Worm (Caenorhabditis elegans) whole organism, L4 larva: ENCODE results near the gene Y54E2A.8.

ENCODE experiments used
- F10B5.3 ChIP-seq: sonication (generic microtip); optimal IDR thresholded peaks from 2 replicates; lab custom pipeline; 2016; ENCODE audit warnings: mild to moderate bottlenecking, missing genetic modification characterization, missing compliant biosample characterization
- F44E2.7 ChIP-seq: fragments of 200-800 bp; sonication (Bioruptor generic); IDR thresholded peaks from 2 replicates; pipeline ENCODE4 v2.1.2; 2022; ENCODE audit warnings: missing genetic modification characterization, missing compliant biosample characterization
- F49E8.2 ChIP-seq: sonication (generic microtip); optimal IDR thresholded peaks from 2 replicates; lab custom pipeline; 2016; ENCODE audit warnings: missing compliant biosample characterization, mild to moderate bottlenecking, missing genetic modification characterization, borderline replicate concordance
- R02D3.7 ChIP-seq: fragments of 150-350 bp; sonication (generic microtip); optimal IDR thresholded peaks from 3 replicates; lab custom pipeline; 2014; ENCODE audit warnings: missing biosample characterization, missing genetic modification characterization
- aly-2 ChIP-seq: sonication (generic microtip); optimal IDR thresholded peaks from 2 replicates; lab custom pipeline; 2018; ENCODE audit warnings: missing biosample characterization, missing genetic modification characterization
- attf-4 ChIP-seq: sonication (generic microtip); optimal IDR thresholded peaks from 3 replicates; lab custom pipeline; 2017; ENCODE audit warnings: missing biosample characterization, missing genetic modification characterization
- ces-1 ChIP-seq: fragments of 150-350 bp; sonication (generic microtip); optimal IDR thresholded peaks from 4 replicates; lab custom pipeline; 2014; ENCODE audit warnings: missing biosample characterization, missing genetic modification reagents, missing genetic modification characterization
- ctbp-1 ChIP-seq: fragments of 200-800 bp; sonication (Bioruptor generic); IDR thresholded peaks from 2 replicates; pipeline ENCODE4 v1.3.6; 2022; ENCODE audit warnings: missing genetic modification reagents, missing genetic modification characterization, missing compliant biosample characterization
- daf-12 ChIP-seq: fragments of 150-350 bp; optimal IDR thresholded peaks from 2 replicates; lab custom pipeline; 2014; ENCODE audit warnings: missing biosample characterization, missing genetic modification reagents, missing genetic modification characterization
- daf-16 ChIP-seq, 3 experiments: sonication (generic microtip); optimal IDR thresholded peaks; 2 replicates each; lab custom pipeline; 2016 to 2017; ENCODE audit warnings: missing genetic modification characterization in 3 of 3, missing genetic modification reagents in 3 of 3, mild to moderate bottlenecking in 2 of 3, missing compliant biosample characterization in 2 of 3, missing biosample characterization in 1 of 3, moderate library complexity in 1 of 3
- dmd-6 ChIP-seq: fragments of 200-800 bp; sonication (Bioruptor generic); IDR thresholded peaks from 2 replicates; pipeline ENCODE4 v1.3.6; 2022; ENCODE audit warnings: missing genetic modification reagents, missing genetic modification characterization, missing compliant biosample characterization
- dmd-8 ChIP-seq: fragments of 200-800 bp; sonication (Bioruptor generic); IDR thresholded peaks from 2 replicates; pipeline ENCODE4 v1.3.6; 2022; ENCODE audit warnings: missing genetic modification characterization, missing compliant biosample characterization
- dpl-1 ChIP-seq: fragments of 150-350 bp; optimal IDR thresholded peaks from 2 replicates; lab custom pipeline; 2014; ENCODE audit warnings: missing biosample characterization, missing genetic modification reagents, missing genetic modification characterization
- duxl-1 ChIP-seq: sonication (generic microtip); optimal IDR thresholded peaks from 2 replicates; lab custom pipeline; 2016; ENCODE audit warnings: mild to moderate bottlenecking, missing genetic modification characterization, moderate library complexity, missing compliant biosample characterization; ENCODE audit not compliant: poor library complexity
- dve-1 ChIP-seq: sonication (generic microtip); optimal IDR thresholded peaks from 2 replicates; lab custom pipeline; 2017; ENCODE audit warnings: antibody characterized with exemption, mild to moderate bottlenecking, missing genetic modification characterization, missing compliant biosample characterization; ENCODE audit not compliant: insufficient read depth
- egl-27 ChIP-seq: sonication (generic microtip); optimal IDR thresholded peaks from 3 replicates; lab custom pipeline; 2017; ENCODE audit warnings: missing biosample characterization, missing genetic modification reagents, missing genetic modification characterization
- egl-43 ChIP-seq: fragments of 200-800 bp; sonication (Bioruptor generic); IDR thresholded peaks from 2 replicates; pipeline ENCODE4 v1.3.6; 2022; ENCODE audit warnings: missing genetic modification reagents, missing genetic modification characterization, missing compliant biosample characterization
- fkh-10 ChIP-seq: fragments of 150-350 bp; optimal IDR thresholded peaks from 2 replicates; lab custom pipeline; 2014; ENCODE audit warnings: missing biosample characterization, missing genetic modification reagents, missing genetic modification characterization
- hlh-11 ChIP-seq: fragments of 200-800 bp; sonication (Bioruptor generic); optimal IDR thresholded peaks from 2 replicates; lab custom pipeline; 2018; ENCODE audit warnings: mild to moderate bottlenecking, missing genetic modification characterization, missing compliant biosample characterization
- hlh-30 ChIP-seq: sonication (generic microtip); optimal IDR thresholded peaks from 2 replicates; lab custom pipeline; 2017; ENCODE audit warnings: antibody characterized with exemption, mild to moderate bottlenecking, missing genetic modification characterization, missing compliant biosample characterization; ENCODE audit not compliant: insufficient read depth
- jun-1 ChIP-seq: fragments of 150-350 bp; optimal IDR thresholded peaks from 2 replicates; lab custom pipeline; 2014; ENCODE audit warnings: missing biosample characterization, missing genetic modification reagents, missing genetic modification characterization
- lin-1 ChIP-seq: fragments of 200-800 bp; sonication (Bioruptor generic); IDR thresholded peaks from 2 replicates; pipeline ENCODE4 v1.3.6; 2022; ENCODE audit warnings: missing genetic modification reagents, missing genetic modification characterization, missing compliant biosample characterization
- lin-13 ChIP-seq: fragments of 150-350 bp; optimal IDR thresholded peaks from 2 replicates; lab custom pipeline; 2014; ENCODE audit warnings: missing biosample characterization, missing genetic modification reagents, missing genetic modification characterization
- lin-39 ChIP-seq: fragments of 150-350 bp; optimal IDR thresholded peaks from 2 replicates; lab custom pipeline; 2014; ENCODE audit warnings: missing biosample characterization, missing genetic modification reagents, missing genetic modification characterization
- lir-3 ChIP-seq: sonication (generic microtip); optimal IDR thresholded peaks from 2 replicates; lab custom pipeline; 2016; ENCODE audit warnings: mild to moderate bottlenecking, missing genetic modification characterization, missing compliant biosample characterization
- lsy-2 ChIP-seq, 2 experiments: fragments of 150-350 bp in 1 of 2; sonication (generic microtip) in 1 of 2; optimal IDR thresholded peaks; 2 replicates each; lab custom pipeline; 2014 to 2017; ENCODE audit warnings: missing biosample characterization in 2 of 2, missing genetic modification characterization in 2 of 2
- madf-5 ChIP-seq, 2 experiments: fragments of 200-800 bp; sonication (Bioruptor generic); IDR thresholded peaks; 2 replicates each; pipeline ENCODE4 v1.3.6; 2022; ENCODE audit warnings: missing compliant biosample characterization in 2 of 2, missing genetic modification characterization in 2 of 2
- mdl-1 ChIP-seq, 2 experiments: fragments of 150-350 bp in 1 of 2; sonication (generic microtip) in 1 of 2; optimal IDR thresholded peaks; 2 replicates each; lab custom pipeline; 2014 to 2017; ENCODE audit warnings: missing biosample characterization in 2 of 2, missing genetic modification characterization in 2 of 2
- mdt-29 ChIP-seq: fragments of 200-800 bp; sonication (Bioruptor generic); IDR thresholded peaks from 2 replicates; pipeline ENCODE4 v1.3.6; 2022; ENCODE audit warnings: missing genetic modification reagents, missing genetic modification characterization, missing compliant biosample characterization
- mep-1 ChIP-seq: fragments of 150-350 bp; sonication (generic microtip); optimal IDR thresholded peaks from 3 replicates; lab custom pipeline; 2014; ENCODE audit warnings: missing biosample characterization, missing genetic modification characterization
- mes-2 ChIP-seq: sonication (generic microtip); optimal IDR thresholded peaks from 2 replicates; lab custom pipeline; 2016; ENCODE audit warnings: missing genotype, mild to moderate bottlenecking, missing genetic modification characterization, missing compliant biosample characterization; ENCODE audit not compliant: poor library complexity, severe bottlenecking
- mxl-2 ChIP-seq: fragments of 200-800 bp; sonication (Bioruptor generic); conservative IDR thresholded peaks from 2 replicates; pipeline ENCODE4 v1.3.6; 2022; ENCODE audit warnings: missing genetic modification reagents, missing genetic modification characterization, missing compliant biosample characterization
- nhr-102 ChIP-seq: sonication (generic microtip); optimal IDR thresholded peaks from 2 replicates; lab custom pipeline; 2016; ENCODE audit warnings: mild to moderate bottlenecking, missing genetic modification characterization, moderate library complexity, missing compliant biosample characterization
- nhr-28 ChIP-seq: fragments of 150-350 bp; optimal IDR thresholded peaks from 2 replicates; lab custom pipeline; 2014; ENCODE audit warnings: missing biosample characterization, missing genetic modification characterization
- nhr-42 ChIP-seq: fragments of 200-800 bp; sonication (Bioruptor generic); IDR thresholded peaks from 2 replicates; pipeline ENCODE4 v1.3.6; 2022; ENCODE audit warnings: missing genetic modification characterization, missing compliant biosample characterization
- nhr-48 ChIP-seq: sonication (generic microtip); optimal IDR thresholded peaks from 2 replicates; lab custom pipeline; 2016; ENCODE audit warnings: mild to moderate bottlenecking, missing genetic modification characterization, missing compliant biosample characterization
- nhr-6 ChIP-seq: fragments of 150-350 bp; optimal IDR thresholded peaks from 2 replicates; lab custom pipeline; 2014; ENCODE audit warnings: missing biosample characterization, missing genetic modification characterization
- nhr-76 ChIP-seq: fragments of 150-350 bp; optimal IDR thresholded peaks from 2 replicates; lab custom pipeline; 2014; ENCODE audit warnings: missing biosample characterization, missing genetic modification characterization
- pha-4 ChIP-seq, 2 experiments: fragments of 150-350 bp in 1 of 2; fragments of 200-800 bp in 1 of 2; sonication (Bioruptor generic) in 1 of 2; IDR thresholded peaks in 1 of 2; optimal IDR thresholded peaks in 1 of 2; 2 replicates each; pipeline versions ENCODE4 v1.3.6 to Lab custom; 2014 to 2022; ENCODE audit warnings: missing genetic modification characterization in 2 of 2, missing genetic modification reagents in 2 of 2, missing biosample characterization in 1 of 2, missing compliant biosample characterization in 1 of 2
- pqm-1 ChIP-seq: sonication (generic microtip); optimal IDR thresholded peaks from 2 replicates; lab custom pipeline; 2017; ENCODE audit warnings: missing biosample characterization, missing genetic modification characterization
- rbr-2 ChIP-seq: sonication (generic microtip); optimal IDR thresholded peaks from 2 replicates; lab custom pipeline; 2016; ENCODE audit warnings: missing genotype, missing genetic modification characterization, missing compliant biosample characterization
- skn-1 ChIP-seq: fragments of 150-350 bp; optimal IDR thresholded peaks from 2 replicates; lab custom pipeline; 2014; ENCODE audit warnings: missing biosample characterization, missing genetic modification characterization
- snpc-4 ChIP-seq: fragments of 150-350 bp; optimal IDR thresholded peaks from 2 replicates; lab custom pipeline; 2014; ENCODE audit warnings: missing biosample characterization, missing genetic modification characterization
- tra-1 ChIP-seq: fragments of 200-800 bp; sonication (Bioruptor generic); IDR thresholded peaks from 2 replicates; pipeline ENCODE4 v1.3.6; 2022; ENCODE audit warnings: missing genetic modification reagents, missing genetic modification characterization, missing compliant biosample characterization
- unc-39 ChIP-seq: sonication (generic microtip); optimal IDR thresholded peaks from 2 replicates; lab custom pipeline; 2017; ENCODE audit warnings: missing biosample characterization, missing genetic modification characterization
- zag-1 ChIP-seq: fragments of 150-350 bp; optimal IDR thresholded peaks from 2 replicates; lab custom pipeline; 2014; ENCODE audit warnings: missing biosample characterization, missing genetic modification characterization
- zfp-2 ChIP-seq: sonication (generic microtip); optimal IDR thresholded peaks from 2 replicates; lab custom pipeline; 2016; ENCODE audit warnings: mild to moderate bottlenecking, missing genetic modification characterization, missing compliant biosample characterization
- zfp-3 ChIP-seq: fragments of 200-800 bp; sonication (Bioruptor generic); conservative IDR thresholded peaks from 2 replicates; pipeline ENCODE4 v1.3.6; 2022; ENCODE audit warnings: missing genetic modification reagents, missing genetic modification characterization, missing compliant biosample characterization
- zip-11 ChIP-seq: fragments of 200-800 bp; sonication (Bioruptor generic); IDR thresholded peaks from 2 replicates; pipeline ENCODE4 v1.3.6; 2022; ENCODE audit warnings: missing genetic modification characterization, missing compliant biosample characterization
- ztf-11 ChIP-seq: fragments of 150-350 bp; optimal IDR thresholded peaks from 2 replicates; lab custom pipeline; 2014; ENCODE audit warnings: missing biosample characterization, missing genetic modification characterization
- ztf-7 ChIP-seq: fragments of 150-350 bp; optimal IDR thresholded peaks from 2 replicates; lab custom pipeline; 2014; ENCODE audit warnings: missing biosample characterization, missing genetic modification characterization

Y54E2A.8 gene

DNA sequence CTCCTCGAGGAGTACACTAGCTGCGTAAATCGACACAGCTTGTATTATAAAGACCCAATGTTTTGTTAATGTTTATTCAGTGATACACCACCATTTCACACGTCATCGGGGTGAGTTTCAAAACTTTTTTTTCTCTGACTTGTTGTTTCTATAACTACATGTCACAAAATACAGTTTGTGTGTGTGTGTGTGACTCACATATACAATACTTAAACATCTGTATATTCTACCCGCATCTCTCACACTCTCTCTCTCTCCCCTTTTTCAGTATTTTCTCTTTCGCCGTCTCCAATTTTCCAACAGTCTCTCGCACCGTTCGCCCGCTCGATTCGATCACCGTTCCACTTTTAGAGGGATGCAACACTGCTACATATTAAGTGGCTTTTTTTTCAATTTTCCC, 33.3 kb downstream of the Y54E2A.8 start:
- peak; percentile 30 for TF ChIP-seq pqm-1 (tag; lab: Kevin White, UChicago)
- TF ChIP-seq mep-1 (tag; lab: Kevin White, UChicago) = peak; percentile 37
- peak; percentile 71 for TF ChIP-seq dmd-6 (GFP tag; lab: Robert Waterston, UW)
- no peak for TF ChIP-seq zag-1 (tag; lab: Kevin White, UChicago)
- TF ChIP-seq tra-1 = no peak
- TF ChIP-seq dve-1 (tag; lab: Kevin White, UChicago) = peak; percentile 87
- TF ChIP-seq hlh-30 = peak; percentile 28
- no peak for TF ChIP-seq ces-1
- TF ChIP-seq mxl-2 (GFP tag; lab: Robert Waterston, UW) = no peak
- TF ChIP-seq mdt-29 (GFP tag; lab: Robert Waterston, UW) = no peak
- no peak for TF ChIP-seq unc-39 (tag; lab: Kevin White, UChicago)
- TF ChIP-seq pha-4 (GFP tag; IDR thresholded peaks at IDR 0.05; lab: Robert Waterston, UW) = peak; percentile 66; the same call in 1 of the 2 replicates
- peak; percentile 24 for TF ChIP-seq pha-4 (tag; optimal IDR thresholded peaks at IDR 0.05; lab: Kevin White, UChicago)
- no peak for TF ChIP-seq F44E2.7 (GFP tag; lab: Robert Waterston, UW)
- no peak for TF ChIP-seq snpc-4 (tag; lab: Kevin White, UChicago)
- TF ChIP-seq lir-3 (tag; lab: Kevin White, UChicago) = no peak
- TF ChIP-seq fkh-10 (GFP tag; lab: Kevin White, UChicago) = no peak
- no peak for TF ChIP-seq aly-2
- no peak for TF ChIP-seq lin-39 (tag; lab: Kevin White, UChicago)
- TF ChIP-seq daf-16 (GFP tag; optimal IDR thresholded peaks at IDR 0.05; lab: Kevin White, UChicago) = no peak
- TF ChIP-seq daf-16 (tag; optimal IDR thresholded peaks at IDR 0.05; lab: Kevin White, UChicago) = peak; percentile 77
- peak; percentile 20 for TF ChIP-seq lin-13 (GFP tag; lab: Kevin White, UChicago)
- TF ChIP-seq dmd-8 = no peak
- no peak for TF ChIP-seq ctbp-1 (GFP tag; lab: Robert Waterston, UW)
- peak in 1 of 2 experiments; percentile 3 for TF ChIP-seq lsy-2 (tag; optimal IDR thresholded peaks at IDR 0.05; lab: Kevin White, UChicago)
- peak; percentile 64 for TF ChIP-seq nhr-6 (tag; lab: Kevin White, UChicago)
- TF ChIP-seq dpl-1 = peak; percentile 4
- TF ChIP-seq daf-12 (tag; lab: Kevin White, UChicago) = no peak
- no peak for TF ChIP-seq madf-5 (GFP tag; IDR thresholded peaks at IDR 0.05; lab: Robert Waterston, UW)
- TF ChIP-seq egl-27 = no peak
- TF ChIP-seq ztf-11 (tag; lab: Kevin White, UChicago) = no peak
- TF ChIP-seq mes-2 (tag; lab: Kevin White, UChicago) = peak; percentile 16
- TF ChIP-seq egl-43 (GFP tag; lab: Robert Waterston, UW) = no peak
- peak; percentile 10 for TF ChIP-seq nhr-102 (tag; lab: Kevin White, UChicago)
- TF ChIP-seq rbr-2 (tag; lab: Kevin White, UChicago) = no peak
- peak; percentile 11 for TF ChIP-seq R02D3.7
- TF ChIP-seq nhr-28 (tag; lab: Kevin White, UChicago) = peak; percentile 98
- no peak for TF ChIP-seq skn-1
- no peak for TF ChIP-seq attf-4
- no peak for TF ChIP-seq zfp-3 (GFP tag; lab: Robert Waterston, UW)
- TF ChIP-seq hlh-11 = peak; percentile 79
- no peak for TF ChIP-seq zfp-2 (tag; lab: Kevin White, UChicago)
- no peak for TF ChIP-seq nhr-48
- TF ChIP-seq mdl-1 (tag; optimal IDR thresholded peaks at IDR 0.05; lab: Kevin White, UChicago) = peak in 1 of 2 experiments; percentile 27
- no peak for TF ChIP-seq F49E8.2 (tag; lab: Kevin White, UChicago)
- TF ChIP-seq zip-11 (GFP tag; lab: Robert Waterston, UW) = no peak
- TF ChIP-seq lin-1 = no peak
- TF ChIP-seq duxl-1 (tag; lab: Kevin White, UChicago) = peak; percentile 1
- TF ChIP-seq ztf-7 (tag; lab: Kevin White, UChicago) = no peak
- no peak for TF ChIP-seq F10B5.3
- peak; percentile 36 for TF ChIP-seq jun-1 (tag; lab: Kevin White, UChicago)
- TF ChIP-seq nhr-42 = 0 out of 2 replicates have a peak, but pooled peaks have one; percentile 4
- no peak for TF ChIP-seq nhr-76 (tag; lab: Kevin White, UChicago)
